Worm (Caenorhabditis elegans) whole organism, late embryonic: ENCODE data around the gene flor-1.

Experiments used
- T23F11.4 ChIP-seq: fragments of 200-800 bp; sonication (Bioruptor generic); optimal IDR thresholded peaks from 2 replicates; lab custom pipeline; 2018; ENCODE audit warnings: mild to moderate bottlenecking, missing genetic modification characterization, missing compliant biosample characterization
- ahr-1 ChIP-seq: sonication (generic microtip); optimal IDR thresholded peaks from 2 replicates; lab custom pipeline; 2016; ENCODE audit warnings: missing genetic modification characterization, missing compliant biosample characterization
- ama-1 ChIP-seq: fragments of 150-350 bp; optimal IDR thresholded peaks from 2 replicates; lab custom pipeline; 2014
- ceh-34 ChIP-seq: sonication (generic microtip); optimal IDR thresholded peaks from 2 replicates; lab custom pipeline; 2016; ENCODE audit warnings: mild to moderate bottlenecking, missing genetic modification characterization, missing compliant biosample characterization
- elt-4 ChIP-seq: sonication (generic microtip); optimal IDR thresholded peaks from 2 replicates; lab custom pipeline; 2016; ENCODE audit warnings: missing genetic modification characterization, missing compliant biosample characterization
- lim-6 ChIP-seq: sonication (generic microtip); optimal IDR thresholded peaks from 2 replicates; lab custom pipeline; 2016; ENCODE audit warnings: missing genetic modification characterization, missing compliant biosample characterization
- nhr-11 ChIP-seq: fragments of 150-350 bp; optimal IDR thresholded peaks from 2 replicates; lab custom pipeline; 2014; ENCODE audit warnings: missing biosample characterization, missing genetic modification characterization
- sox-4 ChIP-seq: sonication (generic microtip); optimal IDR thresholded peaks from 2 replicates; lab custom pipeline; 2017; ENCODE audit warnings: mild to moderate bottlenecking, missing genetic modification characterization, inconsistent platforms, missing compliant biosample characterization
- zip-5 ChIP-seq: sonication (generic microtip); optimal IDR thresholded peaks from 2 replicates; lab custom pipeline; 2016; ENCODE audit warnings: missing genetic modification characterization, missing compliant biosample characterization

- TF ChIP-seq lim-6 (no peak), nhr-11 (tag; lab: Kevin White, UChicago) (no peak), ama-1 (lab: Kevin White, UChicago) (no peak), sox-4 (no peak), zip-5 (tag; lab: Kevin White, UChicago) (no peak), ceh-34 (tag; lab: Kevin White, UChicago) (no peak), ahr-1 (tag; lab: Kevin White, UChicago) (no peak), T23F11.4 (no peak), elt-4 (tag; lab: Kevin White, UChicago) (no peak)
These were observed 39.3 kb upstream of the flor-1 start, which contains the start of gene str-45 for ce11 chrV:15158691-15159090.
